Worm (Caenorhabditis elegans) whole organism, early embryonic: ENCODE measurements around the gene K01D12.9.

Source experiments
- B0310.2 ChIP-seq: sonication (generic microtip); optimal IDR thresholded peaks from 2 replicates; lab custom pipeline; 2016; ENCODE audit warnings: mild to moderate bottlenecking, missing genetic modification characterization, missing compliant biosample characterization
- aly-1 ChIP-seq: sonication (generic microtip); optimal IDR thresholded peaks from 2 replicates; lab custom pipeline; 2016; ENCODE audit warnings: missing genetic modification characterization, missing compliant biosample characterization
- ama-1 ChIP-seq: fragments of 150-350 bp; optimal IDR thresholded peaks from 2 replicates; lab custom pipeline; 2014
- ceh-13 ChIP-seq: fragments of 200-800 bp; sonication (Bioruptor generic); optimal IDR thresholded peaks from 2 replicates; lab custom pipeline; 2018; ENCODE audit warnings: mild to moderate bottlenecking, missing genetic modification characterization, missing compliant biosample characterization
- ceh-36 ChIP-seq: sonication (generic microtip); optimal IDR thresholded peaks from 2 replicates; lab custom pipeline; 2016; ENCODE audit warnings: missing genetic modification characterization, inconsistent platforms, missing compliant biosample characterization
- ets-7 ChIP-seq: sonication (generic microtip); optimal IDR thresholded peaks from 2 replicates; lab custom pipeline; 2016; ENCODE audit warnings: missing genotype, missing genetic modification characterization, missing compliant biosample characterization
- flt-1 ChIP-seq: fragments of 200-800 bp; sonication (Bioruptor generic); IDR thresholded peaks from 2 replicates; pipeline ENCODE4 v1.3.6; 2022; ENCODE audit warnings: missing genetic modification characterization, missing compliant biosample characterization
- hmbx-1 ChIP-seq: sonication (generic microtip); optimal IDR thresholded peaks from 2 replicates; lab custom pipeline; 2016; ENCODE audit warnings: mild to moderate bottlenecking, missing genetic modification characterization, missing compliant biosample characterization
- scrt-1 ChIP-seq: fragments of 200-800 bp; sonication (Bioruptor generic); IDR thresholded peaks from 2 replicates; pipeline ENCODE4 v1.3.6; 2022; ENCODE audit warnings: missing genetic modification characterization, missing compliant biosample characterization
- sea-1 ChIP-seq: fragments of 200-800 bp; sonication (Bioruptor generic); conservative IDR thresholded peaks from 2 replicates; pipeline ENCODE4 v1.3.6; 2022; ENCODE audit warnings: missing genetic modification characterization, missing compliant biosample characterization
- tra-4 ChIP-seq: sonication (generic microtip); optimal IDR thresholded peaks from 2 replicates; lab custom pipeline; 2017; ENCODE audit warnings: missing genetic modification characterization, missing compliant biosample characterization

DNA sequence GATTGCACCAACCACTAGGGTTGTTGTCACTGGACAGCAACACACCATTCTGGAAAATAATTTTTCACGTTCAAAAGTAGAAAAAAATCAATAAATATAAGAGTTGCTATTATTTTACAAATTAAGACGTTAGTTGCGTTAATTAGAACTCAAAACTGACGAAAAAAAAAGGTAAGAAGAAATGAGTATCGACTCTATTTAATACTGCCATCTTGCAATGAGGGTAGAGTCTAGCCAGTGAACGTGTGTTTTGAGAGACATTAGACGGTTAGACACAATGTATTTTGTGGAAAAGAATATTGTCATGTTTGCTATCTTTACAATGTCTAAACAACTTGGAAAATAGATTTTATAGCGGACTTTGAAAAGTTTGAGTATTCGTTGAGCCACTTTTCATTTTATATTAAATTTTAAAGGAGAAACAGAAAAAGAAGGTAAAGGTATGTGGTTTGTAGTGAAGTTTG, 9.2 kb upstream of the K01D12.9 start, which contains the start of gene cdr-6:
- no peak for TF ChIP-seq scrt-1
- TF ChIP-seq ets-7 (tag; lab: Kevin White, UChicago) = no peak
- TF ChIP-seq ama-1 (lab: Kevin White, UChicago) = no peak
- no peak for TF ChIP-seq ceh-36
- no peak for TF ChIP-seq B0310.2 (tag; lab: Kevin White, UChicago)
- no peak for TF ChIP-seq hmbx-1 (tag; lab: Kevin White, UChicago)
- no peak for TF ChIP-seq flt-1
- TF ChIP-seq ceh-13 (GFP tag; lab: Kevin White, UChicago) = no peak
- TF ChIP-seq aly-1 (tag; lab: Kevin White, UChicago) = no peak
- TF ChIP-seq tra-4 (tag; lab: Kevin White, UChicago) = no peak
- no peak for TF ChIP-seq sea-1
